Worm (Caenorhabditis elegans) whole organism, L4/young adult: Measurements from ENCODE around the gene K10H10.5.

Source experiments
- W03F9.2 ChIP-seq: fragments of 150-350 bp; optimal IDR thresholded peaks from 2 replicates; lab custom pipeline; 2014; ENCODE audit warnings: missing biosample characterization, missing genetic modification characterization
- dao-5 ChIP-seq: sonication (generic microtip); optimal IDR thresholded peaks from 2 replicates; lab custom pipeline; 2016; ENCODE audit warnings: missing genotype, missing genetic modification characterization, moderate library complexity, missing compliant biosample characterization
- him-1 ChIP-seq: sonication (generic microtip); optimal IDR thresholded peaks from 2 replicates; lab custom pipeline; 2016; ENCODE audit warnings: missing genotype, missing genetic modification reagents, missing genetic modification characterization, missing compliant biosample characterization

K10H10.5 gene

DNA sequence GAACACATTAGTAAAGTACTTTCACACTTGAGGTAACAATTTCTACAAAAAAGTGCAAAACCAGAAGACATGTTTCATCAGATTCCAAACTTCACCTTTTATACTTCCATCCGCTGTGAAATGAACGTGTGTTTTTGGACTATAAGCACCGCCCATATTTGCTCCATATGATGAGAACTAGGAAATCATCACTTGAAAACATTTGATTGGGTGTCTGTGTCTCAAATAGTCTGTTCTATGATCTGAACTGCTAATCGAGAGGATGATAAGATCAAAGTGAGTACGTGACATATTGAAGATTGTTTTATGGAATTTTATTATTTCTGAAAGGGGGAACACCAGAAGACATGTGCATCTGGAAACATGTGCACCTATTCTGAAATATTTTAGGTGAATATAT lies 6.2 kb upstream of the K10H10.5 start:
- no peak for TF ChIP-seq dao-5 (tag; lab: Kevin White, UChicago)
- no peak for TF ChIP-seq W03F9.2 (tag; lab: Kevin White, UChicago)
- TF ChIP-seq him-1 (tag; lab: Kevin White, UChicago) = no peak

DNA sequence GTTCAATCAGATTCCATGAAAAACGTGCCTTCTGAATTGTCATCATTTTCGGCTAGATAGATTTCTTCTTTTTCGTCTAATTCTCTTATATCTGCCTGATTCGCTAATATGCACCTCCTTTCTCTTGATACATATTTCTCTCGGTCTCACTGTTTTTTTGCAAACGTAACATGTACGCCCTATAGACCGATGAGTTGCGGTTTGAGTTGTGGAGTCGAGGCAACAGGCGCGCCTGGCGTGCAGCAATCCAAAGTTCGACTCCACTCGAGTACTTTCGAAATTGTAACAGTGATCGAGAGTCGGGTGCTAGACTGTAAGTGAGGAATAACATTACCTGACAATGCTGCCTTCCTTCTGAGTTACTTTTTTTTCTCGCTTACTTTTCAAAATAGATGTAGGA lies 4.7 kb upstream of the K10H10.5 start:
- TF ChIP-seq W03F9.2 (tag; lab: Kevin White, UChicago) (peak; percentile 21), him-1 (tag; lab: Kevin White, UChicago) (peak; percentile 66), dao-5 (tag; lab: Kevin White, UChicago) (peak; percentile 57)

DNA sequence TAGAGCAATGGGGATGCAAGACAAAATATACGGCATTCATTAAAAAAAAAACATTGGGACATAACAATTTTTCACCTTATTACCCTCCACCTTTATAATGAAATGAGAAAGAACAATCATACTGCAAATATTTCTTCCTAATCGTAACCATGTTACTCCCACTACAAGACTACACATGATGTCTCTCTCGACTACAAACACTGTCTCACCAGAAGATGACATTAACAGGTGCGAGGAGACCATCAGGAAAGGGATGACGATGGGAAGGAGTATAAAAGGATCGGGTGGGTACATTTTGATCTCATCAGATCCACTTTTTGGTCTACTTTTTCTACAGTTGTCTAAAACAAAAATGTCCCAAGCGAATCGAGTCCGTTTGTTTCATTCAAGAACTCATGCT lies 3.7 kb upstream of the K10H10.5 start, which contains the start of gene dhs-8:
TSS of gene dhs-8 (plus strand) at position 179 of the 400 bp plus-strand sequence.
- TF ChIP-seq W03F9.2 (tag; lab: Kevin White, UChicago) (no peak), him-1 (tag; lab: Kevin White, UChicago) (no peak), dao-5 (tag; lab: Kevin White, UChicago) (no peak)

DNA sequence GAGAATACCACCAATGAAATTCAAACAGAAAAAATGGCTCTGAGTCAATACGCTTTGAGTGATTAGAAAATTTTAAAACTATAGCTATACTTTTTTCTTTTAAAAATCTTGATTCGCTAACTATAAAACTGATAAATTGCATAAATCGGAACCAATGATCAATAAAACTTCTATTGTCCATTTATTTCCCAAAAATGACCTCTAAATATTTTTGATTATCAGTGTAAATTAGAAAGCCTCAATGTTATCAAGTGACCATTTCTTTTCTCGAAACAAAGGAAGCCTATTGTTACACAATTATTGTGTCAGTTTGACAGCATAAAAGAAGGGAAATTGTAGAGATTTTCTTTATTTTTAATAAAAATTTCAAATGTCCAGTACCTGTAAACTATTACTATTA lies 1.4 kb upstream of the K10H10.5 start, which contains the start of gene K10H10.4:
TSS of gene K10H10.4 (plus strand) at position 301 of the 400 bp plus-strand sequence.
- TF ChIP-seq dao-5 (tag; lab: Kevin White, UChicago) = no peak
- no peak for TF ChIP-seq W03F9.2 (tag; lab: Kevin White, UChicago)
- no peak for TF ChIP-seq him-1 (tag; lab: Kevin White, UChicago)

DNA sequence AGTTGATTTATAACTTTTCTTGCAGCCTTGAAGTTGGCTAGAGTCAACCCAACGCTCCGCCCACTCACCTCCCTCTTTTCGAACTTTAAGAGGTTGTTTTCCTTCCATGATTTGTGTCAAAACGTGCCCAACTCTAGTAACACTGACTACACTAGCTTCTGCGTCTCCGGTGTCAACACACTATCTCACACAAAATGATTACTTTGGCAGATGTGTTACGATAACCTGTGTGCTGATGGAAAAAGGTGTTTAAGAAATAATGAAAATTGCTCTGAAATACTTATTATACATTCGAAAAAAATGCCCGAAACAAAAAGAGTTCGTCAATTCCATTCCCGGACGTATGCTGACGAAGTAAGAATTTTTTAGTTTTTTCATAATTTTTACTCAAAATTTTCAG lies 1.4 kb downstream of the K10H10.5 start, which contains the start of gene K10H10.6:
TSS of gene K10H10.6 (plus strand) at position 301 of the 400 bp plus-strand sequence.
- TF ChIP-seq him-1 (tag; lab: Kevin White, UChicago) = no peak
- TF ChIP-seq W03F9.2 (tag; lab: Kevin White, UChicago) = no peak
- TF ChIP-seq dao-5 (tag; lab: Kevin White, UChicago) = no peak

DNA sequence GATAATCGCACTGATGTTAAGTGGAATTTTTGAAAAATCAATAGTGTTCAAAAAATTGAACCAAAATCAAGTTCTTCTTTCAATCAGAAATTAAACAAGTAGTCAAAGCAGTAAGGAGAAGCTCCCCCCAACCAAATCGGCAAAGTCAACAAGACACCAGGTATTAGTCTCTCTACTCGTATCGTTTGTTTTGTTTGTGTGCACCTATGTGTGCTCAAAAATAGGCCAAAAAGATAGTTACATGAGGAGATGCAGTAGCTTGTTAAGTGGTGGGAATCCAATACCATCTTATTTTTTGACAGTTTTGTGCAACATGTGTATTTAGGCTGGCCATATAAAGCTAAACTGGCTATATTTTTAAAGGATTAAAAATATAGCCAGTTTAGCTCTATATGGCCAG lies 4.7 kb downstream of the K10H10.5 start, which contains the start of gene K10H10.12:
TSS of gene K10H10.12 (minus strand) at position 101 of the 400 bp plus-strand sequence.
- TF ChIP-seq dao-5 (tag; lab: Kevin White, UChicago) = no peak
- TF ChIP-seq him-1 (tag; lab: Kevin White, UChicago) = no peak
- no peak for TF ChIP-seq W03F9.2 (tag; lab: Kevin White, UChicago)

DNA sequence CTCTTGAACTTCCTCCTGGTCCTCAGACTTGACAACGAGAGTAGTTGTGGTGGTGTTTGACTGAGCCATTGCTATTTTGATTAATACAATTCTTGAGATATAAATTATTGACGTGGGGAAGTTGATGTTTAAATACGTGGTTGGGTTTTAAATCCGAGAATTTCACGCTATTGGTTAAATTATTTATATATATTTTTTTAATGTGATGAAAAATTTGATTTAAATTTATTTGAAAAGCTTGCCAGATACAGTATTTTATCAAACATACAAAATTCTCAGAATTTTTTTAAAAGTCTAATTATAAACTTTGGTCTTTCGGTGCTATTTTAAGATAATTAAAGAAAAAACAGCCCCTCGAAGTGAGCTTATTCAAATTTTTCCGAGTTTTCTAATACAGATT lies 6.0 kb downstream of the K10H10.5 start, which contains the start of the genes K10H10.7 and K10H10.10:
TSS of gene K10H10.7 (minus strand) at position 101 of the 400 bp plus-strand sequence.
TSS of gene K10H10.10 (plus strand) at position 204 of the 400 bp plus-strand sequence.
- TF ChIP-seq W03F9.2 (tag; lab: Kevin White, UChicago) = no peak
- no peak for TF ChIP-seq him-1 (tag; lab: Kevin White, UChicago)
- TF ChIP-seq dao-5 (tag; lab: Kevin White, UChicago) = no peak

DNA sequence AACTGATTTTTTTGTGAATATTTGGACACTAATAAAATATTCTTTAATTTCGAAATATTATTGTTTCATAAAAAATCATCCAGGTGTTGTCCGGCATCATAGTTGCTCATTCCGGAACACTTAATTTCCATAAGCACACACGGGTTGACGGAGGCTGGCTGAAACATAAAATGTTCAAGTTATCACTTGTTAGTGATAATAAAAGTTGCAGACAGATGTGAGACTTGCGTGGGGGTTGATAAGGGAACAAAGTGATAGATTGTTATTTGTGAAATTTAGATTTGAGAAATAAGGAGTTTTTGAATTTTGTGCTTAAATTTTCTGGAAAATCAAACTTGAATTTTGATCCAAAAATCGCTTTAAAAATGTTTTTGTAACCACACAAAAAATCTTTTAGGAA lies 8.6 kb downstream of the K10H10.5 start:
- no peak for TF ChIP-seq dao-5 (tag; lab: Kevin White, UChicago)
- no peak for TF ChIP-seq him-1 (tag; lab: Kevin White, UChicago)
- TF ChIP-seq W03F9.2 (tag; lab: Kevin White, UChicago) = no peak

DNA sequence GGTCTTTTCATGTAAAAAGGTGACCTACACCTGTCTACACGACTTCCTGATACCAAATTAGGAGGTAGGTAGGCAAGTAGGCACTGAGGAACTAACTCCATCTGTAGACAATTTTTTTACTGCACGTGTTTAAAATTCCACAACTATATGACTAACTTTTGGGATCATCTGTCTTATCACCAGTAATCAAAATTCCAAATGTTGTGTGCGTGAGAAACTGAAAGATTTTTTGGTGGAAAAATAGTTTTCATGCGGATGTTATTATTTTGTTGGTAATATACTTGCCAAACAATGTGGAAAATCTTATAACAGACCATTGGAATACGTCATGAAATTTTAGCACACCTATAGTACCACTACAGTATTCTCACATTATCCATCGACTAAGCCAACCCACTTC lies 9.6 kb downstream of the K10H10.5 start, which contains the start of gene K10H10.13:
TSS of gene K10H10.13 (minus strand) at position 101 of the 400 bp plus-strand sequence.
- TF ChIP-seq him-1 (tag; lab: Kevin White, UChicago) = no peak
- TF ChIP-seq W03F9.2 (tag; lab: Kevin White, UChicago) = no peak
- TF ChIP-seq dao-5 (tag; lab: Kevin White, UChicago) = no peak

DNA sequence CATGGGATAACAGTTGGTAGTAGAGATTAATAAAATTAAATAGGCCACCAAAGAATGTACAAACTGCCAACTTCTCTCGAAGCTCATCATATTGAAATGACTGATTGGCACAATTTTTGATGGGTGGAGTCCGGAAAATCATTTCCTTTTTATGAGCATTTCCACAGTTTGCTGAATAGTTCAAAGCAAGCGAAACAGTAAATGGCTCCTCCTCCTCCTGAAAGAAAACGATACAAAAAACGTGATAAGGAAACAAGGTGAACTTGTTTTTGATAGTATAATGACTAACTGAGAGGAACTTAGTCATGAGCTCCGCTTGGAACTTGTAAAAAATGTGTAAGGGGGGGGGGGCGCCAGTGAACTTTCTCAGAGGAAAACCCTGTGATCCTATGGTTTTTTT lies 13.5 kb downstream of the K10H10.5 start, which contains the start of gene K10H10.9:
TSS of gene K10H10.9 (minus strand) at position 101 of the 400 bp plus-strand sequence.
- TF ChIP-seq dao-5 (tag; lab: Kevin White, UChicago) (no peak), him-1 (tag; lab: Kevin White, UChicago) (no peak), W03F9.2 (tag; lab: Kevin White, UChicago) (no peak)

DNA sequence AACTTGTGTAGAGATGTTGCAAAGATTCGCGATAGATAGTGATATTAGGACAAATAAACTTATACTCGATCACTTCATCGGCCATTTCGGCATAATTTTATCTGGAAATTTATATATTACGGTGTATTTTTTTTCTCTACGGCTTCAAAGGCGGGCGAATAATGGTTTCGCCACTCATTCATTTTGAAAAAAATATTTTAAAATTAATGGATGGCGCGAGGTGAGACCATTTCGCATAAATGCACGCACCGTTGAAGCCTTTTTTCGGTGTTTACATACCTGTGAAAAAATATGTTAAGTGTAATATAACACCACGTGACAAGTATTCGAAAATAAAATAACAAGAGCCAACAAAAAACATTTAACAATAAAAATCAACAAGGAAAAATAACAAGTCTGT lies 20.5 kb downstream of the K10H10.5 start, which contains the start of gene btb-19:
TSS of gene btb-19 (minus strand) at position 101 of the 400 bp plus-strand sequence.
- TF ChIP-seq W03F9.2 (tag; lab: Kevin White, UChicago) = no peak
- TF ChIP-seq him-1 (tag; lab: Kevin White, UChicago) = no peak
- no peak for TF ChIP-seq dao-5 (tag; lab: Kevin White, UChicago)

DNA sequence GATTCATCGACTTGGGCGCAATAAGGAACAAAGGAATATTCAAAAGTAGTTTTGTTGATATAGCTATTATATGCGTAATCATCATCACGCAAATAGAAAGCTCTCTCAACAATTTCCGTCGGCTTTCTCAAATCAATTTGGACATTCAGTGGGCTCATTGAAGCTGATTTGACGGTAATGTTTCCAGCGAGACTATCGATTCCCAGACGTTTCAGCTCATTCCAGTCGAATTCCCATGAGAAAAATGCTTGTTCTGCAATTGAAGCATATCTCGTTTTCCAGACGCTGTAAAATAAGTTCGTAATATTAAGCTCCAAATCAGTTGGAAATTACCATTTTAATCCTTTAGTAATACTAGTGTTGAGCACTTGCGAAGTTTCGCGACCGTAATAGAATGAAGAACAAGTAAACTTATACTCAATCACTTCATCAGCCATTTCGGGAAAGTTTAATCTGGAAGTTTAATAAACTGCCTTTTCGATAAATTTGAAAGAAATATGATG lies 21.6 kb downstream of the K10H10.5 start, which contains the start of gene btb-20:
TSS of gene btb-20 (minus strand) at position 453 of the 503 bp plus-strand sequence.
- no peak for TF ChIP-seq dao-5 (tag; lab: Kevin White, UChicago)
- TF ChIP-seq W03F9.2 (tag; lab: Kevin White, UChicago) = no peak
- no peak for TF ChIP-seq him-1 (tag; lab: Kevin White, UChicago)

DNA sequence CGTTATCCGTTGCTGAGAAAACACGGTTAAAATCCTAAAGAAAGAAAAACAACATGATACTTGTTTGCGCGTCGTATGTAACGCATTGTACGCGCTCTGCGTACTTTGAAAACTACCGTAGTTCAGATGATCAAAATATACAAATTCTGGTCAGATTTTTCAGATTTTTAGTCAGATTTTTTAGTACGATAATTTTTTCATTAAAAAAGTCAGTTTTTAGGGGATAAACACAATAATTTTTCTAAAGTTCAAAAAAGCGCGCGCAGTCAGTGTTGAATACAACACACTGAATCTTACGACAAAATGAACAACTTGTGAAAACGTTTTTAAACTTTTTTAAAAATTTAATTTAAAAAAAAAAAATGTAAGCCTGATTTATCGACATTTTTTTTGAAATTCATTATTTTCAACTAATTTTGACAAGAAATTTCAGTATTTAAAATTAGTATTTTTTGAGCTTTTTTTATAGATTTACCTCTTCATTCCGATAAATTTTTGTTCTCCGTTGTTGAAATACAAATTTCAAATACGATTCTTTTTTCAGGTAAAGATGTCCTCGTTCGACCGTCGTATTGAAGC lies 22.2 kb downstream of the K10H10.5 start, which contains the start of gene pot-2:
TSS of gene pot-2 (plus strand) at position 529 of the 579 bp plus-strand sequence.
- TF ChIP-seq W03F9.2 (tag; lab: Kevin White, UChicago) = no peak
- TF ChIP-seq him-1 (tag; lab: Kevin White, UChicago) = no peak
- TF ChIP-seq dao-5 (tag; lab: Kevin White, UChicago) = no peak
